Fruit fly (Drosophila melanogaster) whole organism, embryonic: ENCODE measurements around the gene Wdr62.
A peak's percentile ranks its signal among the peaks of the same experiment; 100 is the strongest.

Experiments used
- BtbVII ChIP-seq: fragments of 200-800 bp; sonication (Bioruptor generic); optimal IDR thresholded peaks from 3 replicates; lab custom pipeline; 2017; ENCODE audit warnings: missing biosample characterization, mild to moderate bottlenecking, missing genetic modification characterization
- CG10209 ChIP-seq: fragments of 200-800 bp; sonication (Bioruptor generic); optimal IDR thresholded peaks from 3 replicates; lab custom pipeline; 2017; ENCODE audit warnings: missing biosample characterization, mild to moderate bottlenecking, missing genetic modification characterization, missing genetic modification reagents
- CG10543 ChIP-seq: fragments of 200-800 bp; sonication (Bioruptor generic); optimal IDR thresholded peaks from 3 replicates; lab custom pipeline; 2017; ENCODE audit warnings: missing biosample characterization, mild to moderate bottlenecking, missing genetic modification characterization, moderate library complexity
- CG11093 ChIP-seq: fragments of 200-800 bp; sonication (Bioruptor generic); IDR thresholded peaks from 3 replicates; pipeline ENCODE4 v1.3.6; 2022; ENCODE audit warnings: missing biosample characterization, missing genetic modification characterization
- CG11247 ChIP-seq: fragments of 200-800 bp; sonication (Bioruptor generic); IDR thresholded peaks from 2 replicates; pipeline ENCODE4 v1.3.6; 2022; ENCODE audit warnings: missing biosample characterization, missing genetic modification characterization
- CG11456 ChIP-seq: fragments of 200-800 bp; sonication (Bioruptor generic); IDR thresholded peaks from 3 replicates; pipeline ENCODE4 v1.3.6; 2022; ENCODE audit warnings: missing biosample characterization, missing genetic modification characterization
- CG14860 ChIP-seq: fragments of 200-800 bp; sonication (Bioruptor generic); IDR thresholded peaks from 3 replicates; pipeline ENCODE4 v1.3.6; 2022; ENCODE audit warnings: missing biosample characterization, missing genetic modification characterization; ENCODE audit not compliant: partially characterized antibody
- CG15011 ChIP-seq: fragments of 200-800 bp; sonication (Bioruptor generic); optimal IDR thresholded peaks from 3 replicates; lab custom pipeline; 2018; ENCODE audit warnings: missing biosample characterization, mild to moderate bottlenecking, missing genetic modification characterization
- CG15479 ChIP-seq: fragments of 200-800 bp; sonication (Bioruptor generic); optimal IDR thresholded peaks from 3 replicates; lab custom pipeline; 2019; ENCODE audit warnings: missing biosample characterization, mild to moderate bottlenecking, missing genetic modification characterization, moderate library complexity
- CG17802 ChIP-seq: fragments of 200-800 bp; sonication (Bioruptor generic); optimal IDR thresholded peaks from 2 replicates; lab custom pipeline; 2018; ENCODE audit warnings: missing biosample characterization, mild to moderate bottlenecking, missing genetic modification characterization, moderate library complexity
- CG18476 ChIP-seq: fragments of 200-800 bp; sonication (Bioruptor generic); optimal IDR thresholded peaks from 2 replicates; lab custom pipeline; 2016; ENCODE audit warnings: missing biosample characterization, mild to moderate bottlenecking, missing genetic modification characterization
- CG31388 ChIP-seq: fragments of 200-800 bp; sonication (Bioruptor generic); optimal IDR thresholded peaks from 2 replicates; lab custom pipeline; 2016; ENCODE audit warnings: missing biosample characterization, missing genetic modification characterization
- CG32772 ChIP-seq: fragments of 200-800 bp; sonication (Bioruptor generic); IDR thresholded peaks from 2 replicates; pipeline ENCODE4 v1.3.6; 2022; ENCODE audit warnings: missing biosample characterization, missing genetic modification characterization
- CG3847 ChIP-seq: fragments of 200-800 bp; sonication (Bioruptor generic); IDR thresholded peaks from 2 replicates; pipeline ENCODE4 v1.3.6; 2022; ENCODE audit warnings: missing biosample characterization, missing genetic modification characterization
- CG3995 ChIP-seq: fragments of 200-800 bp; sonication (Bioruptor generic); optimal IDR thresholded peaks from 3 replicates; lab custom pipeline; 2016; ENCODE audit warnings: missing biosample characterization, missing genetic modification characterization
- CG6175 ChIP-seq: fragments of 200-800 bp; sonication (Bioruptor generic); IDR thresholded peaks from 3 replicates; pipeline ENCODE4 v1.3.6; 2022; ENCODE audit warnings: missing biosample characterization, missing genetic modification characterization
- CG8281 ChIP-seq: fragments of 200-800 bp; sonication (Bioruptor generic); optimal IDR thresholded peaks from 2 replicates; lab custom pipeline; 2018; ENCODE audit warnings: missing biosample characterization, mild to moderate bottlenecking, missing genetic modification characterization, moderate library complexity
- CG8765 ChIP-seq: fragments of 200-800 bp; sonication (Bioruptor generic); IDR thresholded peaks from 2 replicates; pipeline ENCODE4 v1.3.6; 2022; ENCODE audit warnings: missing biosample characterization, missing genetic modification characterization
- CG9797 ChIP-seq: fragments of 200-800 bp; sonication (Bioruptor generic); optimal IDR thresholded peaks from 3 replicates; lab custom pipeline; 2018; ENCODE audit warnings: missing biosample characterization, mild to moderate bottlenecking, missing genetic modification characterization
- CG9876 ChIP-seq: fragments of 200-800 bp; sonication (Bioruptor generic); optimal IDR thresholded peaks from 2 replicates; lab custom pipeline; 2016; ENCODE audit warnings: missing biosample characterization, missing genetic modification characterization
- D ChIP-seq, 2 experiments: fragments of 200-800 bp in 1 of 2; fragments of >200 bp in 1 of 2; sonication (Bioruptor generic) in 1 of 2; optimal IDR thresholded peaks; 2 replicates in 1 of 2; 3 replicates in 1 of 2; lab custom pipeline; 2017; ENCODE audit warnings: mild to moderate bottlenecking in 1 of 2, missing biosample characterization in 1 of 2, missing genetic modification characterization in 1 of 2, missing genetic modification reagents in 1 of 2
- Dad ChIP-seq: fragments of 200-800 bp; sonication (Bioruptor generic); optimal IDR thresholded peaks from 3 replicates; lab custom pipeline; 2016; ENCODE audit warnings: missing biosample characterization, missing genetic modification characterization
- Dfd ChIP-seq, 2 experiments: fragments of >200 bp; optimal IDR thresholded peaks; 2 replicates each; lab custom pipeline; 2017; ENCODE audit warnings: missing biosample characterization in 2 of 2, missing genetic modification characterization in 2 of 2
- HLHmδ ChIP-seq: fragments of 200-800 bp; sonication (Bioruptor generic); optimal IDR thresholded peaks from 2 replicates; lab custom pipeline; 2018; ENCODE audit warnings: missing biosample characterization, mild to moderate bottlenecking, missing genetic modification characterization, moderate library complexity
- HmgZ ChIP-seq: fragments of 200-800 bp; sonication (Bioruptor generic); optimal IDR thresholded peaks from 2 replicates; lab custom pipeline; 2018; ENCODE audit warnings: missing biosample characterization, mild to moderate bottlenecking, missing genetic modification characterization
- Hr51 ChIP-seq, 2 experiments: fragments of 200-800 bp; sonication (Bioruptor generic); optimal IDR thresholded peaks; 2 replicates in 1 of 2; 3 replicates in 1 of 2; lab custom pipeline; 2016 to 2018; ENCODE audit warnings: missing biosample characterization in 2 of 2, missing genetic modification characterization in 2 of 2, mild to moderate bottlenecking in 1 of 2, moderate library complexity in 1 of 2
- Max ChIP-seq: fragments of 200-800 bp; sonication (Bioruptor generic); optimal IDR thresholded peaks from 2 replicates; lab custom pipeline; 2016; ENCODE audit warnings: missing biosample characterization, mild to moderate bottlenecking, missing genetic modification characterization
- Oli ChIP-seq: fragments of 200-800 bp; sonication (Bioruptor generic); optimal IDR thresholded peaks from 2 replicates; lab custom pipeline; 2018; ENCODE audit warnings: missing biosample characterization, mild to moderate bottlenecking, missing genetic modification characterization, moderate library complexity
- Ravus ChIP-seq: fragments of 200-800 bp; sonication (Bioruptor generic); IDR thresholded peaks from 2 replicates; pipeline ENCODE4 v1.3.6; 2022; ENCODE audit warnings: missing biosample characterization, missing genetic modification characterization
- Side ChIP-seq: fragments of 200-800 bp; sonication (Bioruptor generic); optimal IDR thresholded peaks from 2 replicates; lab custom pipeline; 2016; ENCODE audit warnings: missing biosample characterization, missing genetic modification characterization
- Six4 ChIP-seq: fragments of 200-800 bp; sonication (Bioruptor generic); optimal IDR thresholded peaks from 2 replicates; lab custom pipeline; 2016; ENCODE audit warnings: missing biosample characterization, missing genetic modification characterization
- Usf ChIP-seq: fragments of 200-800 bp; sonication (Bioruptor generic); optimal IDR thresholded peaks from 2 replicates; lab custom pipeline; 2017; ENCODE audit warnings: missing genotype, missing biosample characterization, missing genetic modification characterization
- chn ChIP-seq: fragments of 200-800 bp; sonication (Bioruptor generic); optimal IDR thresholded peaks from 2 replicates; lab custom pipeline; 2016; ENCODE audit warnings: missing biosample characterization, missing genetic modification characterization
- dimm ChIP-seq: fragments of 200-800 bp; sonication (Bioruptor generic); IDR thresholded peaks from 2 replicates; pipeline ENCODE4 v1.3.6; 2022; ENCODE audit warnings: missing biosample characterization, missing genetic modification characterization
- disco-r ChIP-seq: fragments of 200-800 bp; sonication (Bioruptor generic); optimal IDR thresholded peaks from 2 replicates; lab custom pipeline; 2016; ENCODE audit warnings: missing biosample characterization, missing genetic modification characterization
- eyg ChIP-seq: fragments of 200-800 bp; sonication (Bioruptor generic); optimal IDR thresholded peaks from 3 replicates; lab custom pipeline; 2016; ENCODE audit warnings: missing biosample characterization, missing genetic modification characterization
- fd3F ChIP-seq: fragments of 200-800 bp; sonication (Bioruptor generic); optimal IDR thresholded peaks from 2 replicates; lab custom pipeline; 2018; ENCODE audit warnings: missing biosample characterization, mild to moderate bottlenecking, missing genetic modification characterization, moderate library complexity
- grau ChIP-seq: fragments of 200-800 bp; optimal IDR thresholded peaks from 3 replicates; lab custom pipeline; 2019; ENCODE audit warnings: missing biosample characterization, mild to moderate bottlenecking, missing genetic modification characterization, moderate library complexity
- gsb ChIP-seq: fragments of 200-800 bp; sonication (Bioruptor generic); IDR thresholded peaks from 2 replicates; pipeline ENCODE4 v1.3.6; 2022; ENCODE audit warnings: missing biosample characterization, missing genetic modification characterization
- lab ChIP-seq: fragments of 200-800 bp; sonication (Bioruptor generic); optimal IDR thresholded peaks from 3 replicates; lab custom pipeline; 2017; ENCODE audit warnings: missing biosample characterization, missing genetic modification characterization, mild to moderate bottlenecking, moderate library complexity, missing genetic modification reagents
- luna ChIP-seq: fragments of 200-800 bp; sonication (Bioruptor generic); optimal IDR thresholded peaks from 2 replicates; lab custom pipeline; 2016; ENCODE audit warnings: missing biosample characterization, missing genetic modification characterization
- prd ChIP-seq, 3 experiments: fragments of >200 bp in 2 of 3; fragments of 200-800 bp in 1 of 3; sonication (Bioruptor generic) in 1 of 3; optimal IDR thresholded peaks in 2 of 3; IDR thresholded peaks in 1 of 3; 2 replicates in 2 of 3; 3 replicates in 1 of 3; pipeline versions ENCODE4 v1.3.6 to Lab custom; 2017 to 2022; ENCODE audit warnings: missing biosample characterization in 1 of 3, missing genetic modification characterization in 1 of 3
- ranshi ChIP-seq: fragments of 200-800 bp; sonication (Bioruptor generic); IDR thresholded peaks from 2 replicates; pipeline ENCODE4 v1.3.6; 2022; ENCODE audit warnings: missing biosample characterization, missing genetic modification characterization
- rib ChIP-seq: fragments of 200-800 bp; sonication (Bioruptor generic); IDR thresholded peaks from 2 replicates; pipeline ENCODE4 v1.3.6; 2022; ENCODE audit warnings: missing biosample characterization, missing genetic modification characterization
- sr ChIP-seq: fragments of 200-800 bp; sonication (Bioruptor generic); IDR thresholded peaks from 3 replicates; pipeline ENCODE4 v1.3.6; 2022; ENCODE audit warnings: missing biosample characterization, missing genetic modification characterization

Gene Wdr62

DNA sequence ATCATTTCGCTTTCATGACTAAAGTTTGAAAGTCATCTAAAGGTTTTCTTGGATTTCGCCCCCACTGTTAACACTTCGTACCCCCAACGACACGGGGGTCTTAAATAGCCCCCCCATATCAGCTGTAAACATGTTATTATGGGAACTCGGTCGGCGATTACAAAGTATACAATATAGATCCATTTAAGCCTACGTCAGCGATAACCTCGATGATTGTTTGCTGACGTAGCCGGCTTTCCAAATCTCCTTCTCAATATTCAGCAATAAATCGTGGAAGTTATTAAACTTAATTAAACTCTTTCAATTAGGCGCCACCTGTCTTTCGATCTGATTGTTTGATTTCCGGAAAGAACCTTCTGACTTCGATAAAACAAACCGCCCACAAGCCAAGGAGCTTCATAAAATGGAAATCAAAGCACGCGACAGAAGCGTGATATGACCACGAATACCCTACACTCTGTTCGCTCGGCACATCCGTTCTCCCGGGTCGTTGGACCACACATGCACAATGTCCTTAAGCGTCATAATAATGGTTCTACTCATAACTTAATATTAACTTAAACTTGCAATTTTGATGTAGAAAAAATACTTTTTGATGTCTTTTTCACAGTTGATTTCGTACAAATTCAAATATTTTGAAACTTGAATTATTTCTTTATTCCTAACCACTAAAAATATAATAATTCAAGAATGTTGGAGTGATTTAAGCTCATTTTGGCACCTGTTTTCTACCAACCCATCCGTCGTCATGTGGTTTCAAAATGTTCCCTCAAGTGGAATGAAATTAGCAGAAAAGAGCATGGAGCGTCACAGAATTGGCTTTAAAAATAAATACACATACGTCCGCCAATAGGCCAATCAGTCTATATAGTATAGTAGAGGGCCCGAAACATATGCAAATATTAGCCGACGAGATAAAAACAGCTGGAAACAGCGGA is 102.2 kb downstream of the Wdr62 start (continued):
- no peak for TF ChIP-seq Six4 (GFP tag; lab: Kevin White, UChicago)
- no peak for TF ChIP-seq CG8765 (GFP tag; lab: Robert Waterston, UW)
- peak; percentile 28; the same call in 1 of the 3 replicates for TF ChIP-seq sr (GFP tag; lab: Robert Waterston, UW)
- no peak for TF ChIP-seq chn
- peak; percentile 3 for TF ChIP-seq CG9876 (GFP tag; lab: Kevin White, UChicago)
- TF ChIP-seq CG15011 = no peak
- no peak for TF ChIP-seq Usf (GFP tag; lab: Kevin White, UChicago)
- peak; percentile 37 for TF ChIP-seq BtbVII (GFP tag; lab: Kevin White, UChicago)
- no peak for TF ChIP-seq HLHmδ (GFP tag; lab: Kevin White, UChicago)
- TF ChIP-seq, all 482 proteins: peak for 214

DNA sequence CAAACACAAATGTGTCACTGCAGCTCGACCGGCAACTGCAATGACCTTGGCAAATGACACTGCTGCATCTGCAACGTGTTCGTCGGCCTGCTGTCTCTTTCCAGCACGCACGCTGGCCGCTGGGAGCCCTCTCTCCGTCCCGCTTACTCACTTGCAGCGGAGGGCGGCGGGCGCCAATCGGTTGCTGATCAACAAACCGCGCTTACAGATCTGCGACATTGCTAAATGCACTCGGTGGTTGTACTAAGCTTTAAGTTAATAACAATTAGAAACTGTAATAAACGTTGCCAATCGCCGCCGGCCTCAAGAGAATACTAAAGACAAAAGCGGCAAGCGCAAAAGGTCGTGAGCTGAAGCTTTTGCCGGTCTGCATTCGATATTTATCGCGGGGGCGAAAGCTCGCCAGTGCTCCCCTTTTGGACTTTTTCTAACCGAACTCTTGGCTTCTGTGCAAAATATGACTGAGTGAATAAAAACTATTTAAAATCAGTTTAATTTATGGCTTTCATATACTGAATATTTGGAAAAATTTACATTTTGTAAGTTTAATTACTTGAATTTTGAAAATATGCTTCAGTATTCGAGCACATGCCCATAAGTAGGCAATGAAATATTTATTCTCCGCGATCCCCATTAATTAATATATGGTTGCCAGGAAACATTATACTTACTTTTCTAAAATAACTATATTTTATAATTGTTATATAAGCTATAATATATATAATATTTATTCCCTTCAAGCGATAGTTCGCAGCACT is 103.2 kb downstream of the Wdr62 start, which contains the start of gene Got2:
Gene Got2, minus strand, starts transcription at position 325 of the 758 bp plus-strand sequence.
- TF ChIP-seq CG32772 (GFP tag; lab: Robert Waterston, UW) (no peak), Max (GFP tag; lab: Kevin White, UChicago) (no peak), Ravus (no peak), grau (no peak), D (optimal IDR thresholded peaks at IDR 0.05; lab: Kevin White, UChicago) (no peak), D (GFP tag; optimal IDR thresholded peaks at IDR 0.05; lab: Kevin White, UChicago) (no peak), Hr51 (GFP tag; optimal IDR thresholded peaks at IDR 0.05; lab: Kevin White, UChicago) (peak in 1 of 2 experiments; percentile 23), Side (no peak), CG17802 (tag; lab: Kevin White, UChicago) (no peak), CG18476 (no peak), eyg (GFP tag; lab: Kevin White, UChicago) (no peak), CG8281 (tag; lab: Kevin White, UChicago) (no peak), CG9797 (no peak), Dad (GFP tag; lab: Kevin White, UChicago) (no peak), CG31388 (GFP tag; lab: Kevin White, UChicago) (no peak), lab (GFP tag; lab: Kevin White, UChicago) (peak; percentile 34), rib (GFP tag; lab: Robert Waterston, UW) (no peak; the same call in 1 of the 2 replicates), CG6175 (GFP tag; lab: Robert Waterston, UW) (0 out of 3 replicates have a peak, but pooled peaks have one; percentile 22), Dfd (GFP tag; optimal IDR thresholded peaks at IDR 0.05; lab: Kevin White, UChicago) (no peak), CG10209 (GFP tag; lab: Kevin White, UChicago) (peak; percentile 23), CG15479 (no peak), HmgZ (no peak), fd3F (GFP tag; lab: Kevin White, UChicago) (no peak), luna (GFP tag; lab: Kevin White, UChicago) (no peak), CG3847 (GFP tag; lab: Robert Waterston, UW) (0 out of 2 replicates have a peak, but pooled peaks have one; percentile 33), ranshi (GFP tag; lab: Robert Waterston, UW) (no peak), CG11093 (GFP tag; lab: Robert Waterston, UW) (no peak), Oli (peak; percentile 31), CG11456 (GFP tag; lab: Robert Waterston, UW) (no peak), dimm (GFP tag; lab: Robert Waterston, UW) (no peak), CG11247 (GFP tag; lab: Robert Waterston, UW) (0 out of 2 replicates have a peak, but pooled peaks have one; percentile 25), CG3995 (GFP tag; lab: Kevin White, UChicago) (no peak), CG10543 (no peak), prd (optimal IDR thresholded peaks at IDR 0.05; lab: Kevin White, UChicago) (no peak), prd (GFP tag; IDR thresholded peaks at IDR 0.05; lab: Robert Waterston, UW) (0 out of 3 replicates have a peak, but pooled peaks have one; percentile 32), gsb (GFP tag; lab: Robert Waterston, UW) (no peak), disco-r (GFP tag; lab: Kevin White, UChicago) (no peak), CG14860 (GFP tag; lab: Robert Waterston, UW) (peak; percentile 65)
